Worm (Caenorhabditis elegans): ENCODE results near the gene F09C12.8.
A peak's percentile ranks its signal among the peaks of the same experiment; 100 is the strongest.
"Not testable (repeated sequence)": the region's sequence is repeated elsewhere in the genome, so short reads cannot be mapped to it uniquely, and the experiment has no call there.

The F09C12.8 gene

ce11 chrII:5099034-5099433 lies 13.1 kb upstream of the F09C12.8 start:
- TF ChIP-seq dao-5 (tag; optimal IDR thresholded peaks at IDR 0.05) (no peak), him-1 (tag; optimal IDR thresholded peaks at IDR 0.05) (no peak), W03F9.2 (tag; optimal IDR thresholded peaks at IDR 0.05) (no peak)

DNA sequence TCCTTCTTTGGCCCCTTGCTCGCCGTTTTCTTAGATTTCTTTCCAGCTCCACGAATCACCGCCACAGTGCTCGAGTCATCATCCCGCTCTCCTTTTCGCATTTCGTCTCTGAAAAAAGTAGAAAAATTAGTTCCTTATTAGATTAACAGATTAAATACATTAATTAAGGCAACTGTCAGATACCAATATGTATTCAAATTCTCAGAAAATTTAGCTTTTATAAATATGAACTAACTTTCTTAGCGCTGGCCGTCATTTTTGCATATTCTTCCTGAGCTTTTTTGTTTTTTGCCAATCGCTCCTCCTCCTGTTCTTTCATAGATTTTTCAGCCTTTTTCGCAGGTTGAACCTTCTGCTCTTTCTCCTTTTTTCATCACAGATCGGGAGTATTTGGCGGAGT lies 12.5 kb upstream of the F09C12.8 start, which contains the start of gene C04G6.6:
TSS of gene C04G6.6 (minus strand) at position 101 of the 400 bp plus-strand sequence.
- TF ChIP-seq him-1 (tag; optimal IDR thresholded peaks at IDR 0.05) (no peak), W03F9.2 (tag; optimal IDR thresholded peaks at IDR 0.05) (no peak), dao-5 (tag; optimal IDR thresholded peaks at IDR 0.05) (no peak)

DNA sequence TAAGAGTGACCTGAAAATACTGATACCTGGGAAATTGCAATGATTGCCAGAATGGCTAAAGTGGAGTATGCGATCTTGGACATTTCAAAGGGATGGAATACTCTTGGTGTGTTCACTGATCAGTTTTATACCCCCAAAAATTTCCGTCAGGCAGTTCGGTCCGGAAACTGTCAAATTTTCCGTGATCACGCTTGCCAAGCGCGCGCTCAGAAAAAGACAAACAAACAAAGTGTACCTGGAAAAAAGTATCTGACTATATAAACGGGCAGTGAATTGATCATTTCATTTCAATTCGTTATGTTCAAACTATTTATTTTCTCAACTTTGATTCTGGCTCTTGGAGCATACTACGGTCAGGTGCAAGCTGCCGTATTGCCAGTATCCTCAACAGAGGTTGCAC lies 10.5 kb upstream of the F09C12.8 start, which contains the start of the genes idpb-3 and idpb-1:
TSS of gene idpb-3 (minus strand) at position 101 of the 400 bp plus-strand sequence.
TSS of gene idpb-1 (plus strand) at position 284 of the 400 bp plus-strand sequence.
- TF ChIP-seq him-1 (tag; optimal IDR thresholded peaks at IDR 0.05): no peak
- TF ChIP-seq W03F9.2 (tag; optimal IDR thresholded peaks at IDR 0.05): no peak

DNA sequence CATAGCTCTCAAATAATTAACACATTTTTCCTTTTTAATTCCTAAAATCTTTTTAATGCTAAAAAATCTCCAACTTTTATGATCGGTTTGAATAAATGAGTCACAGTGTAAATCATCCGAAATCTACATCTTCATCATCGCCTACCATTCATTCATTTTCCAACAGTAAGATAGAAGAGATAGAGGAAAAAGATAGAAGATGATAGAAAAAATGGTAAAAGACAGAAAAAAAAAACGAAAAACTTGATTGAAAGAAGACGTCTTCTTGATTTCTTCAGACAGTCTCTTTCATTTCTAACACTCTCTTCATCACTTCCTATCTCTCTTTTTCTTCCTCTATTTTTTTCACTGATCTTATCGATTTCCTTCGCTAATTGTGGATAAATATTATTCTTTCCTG lies 9.0 kb upstream of the F09C12.8 start:
- TF ChIP-seq dao-5 (tag; optimal IDR thresholded peaks at IDR 0.05) (no peak), him-1 (tag; optimal IDR thresholded peaks at IDR 0.05) (no peak), W03F9.2 (tag; optimal IDR thresholded peaks at IDR 0.05) (no peak)

ce11 chrII:5103784-5104457 lies 8.3 kb upstream of the F09C12.8 start, which contains the start of the genes C04G6.11 and mpk-2:
C04G6.11 (minus strand) TSS chrII:5103834.
mpk-2 (plus strand) TSS chrII:5104118.
- TF ChIP-seq him-1 (tag; optimal IDR thresholded peaks at IDR 0.05) (no peak), W03F9.2 (tag; optimal IDR thresholded peaks at IDR 0.05) (no peak), dao-5 (tag; optimal IDR thresholded peaks at IDR 0.05) (no peak)

ce11 chrII:5105020-5105419 lies 7.2 kb upstream of the F09C12.8 start:
- TF ChIP-seq him-1 (tag; optimal IDR thresholded peaks at IDR 0.05): peak; percentile 86
- peak; percentile 32 for TF ChIP-seq W03F9.2 (tag; optimal IDR thresholded peaks at IDR 0.05)
- peak; percentile 76 for TF ChIP-seq dao-5 (tag; optimal IDR thresholded peaks at IDR 0.05)

ce11 chrII:5109693-5110092 lies 2.5 kb upstream of the F09C12.8 start, which contains the start of gene F09C12.2:
F09C12.2 (plus strand) TSS chrII:5110012.
- no peak for TF ChIP-seq W03F9.2 (tag; optimal IDR thresholded peaks at IDR 0.05)
- TF ChIP-seq him-1 (tag; optimal IDR thresholded peaks at IDR 0.05): no peak
- no peak for TF ChIP-seq dao-5 (tag; optimal IDR thresholded peaks at IDR 0.05)

- TF ChIP-seq W03F9.2, him-1, dao-5 (tag; optimal IDR thresholded peaks at IDR 0.05): not testable (repeated sequence)
Observed at ce11 chrII:5115235-5115634, 3.1 kb downstream of the F09C12.8 start, which contains the start of gene msp-74. msp-74 (minus strand) TSS chrII:5115335.

- no peak for TF ChIP-seq W03F9.2 (tag; optimal IDR thresholded peaks at IDR 0.05)
- no peak for TF ChIP-seq dao-5 (tag; optimal IDR thresholded peaks at IDR 0.05)
- no peak for TF ChIP-seq him-1 (tag; optimal IDR thresholded peaks at IDR 0.05)
Observed at ce11 chrII:5115733-5116132, 3.6 kb downstream of the F09C12.8 start, which contains the start of gene srsy-1. srsy-1 (plus strand) TSS chrII:5116033.

- TF ChIP-seq dao-5 (tag; optimal IDR thresholded peaks at IDR 0.05) (no peak), W03F9.2 (tag; optimal IDR thresholded peaks at IDR 0.05) (no peak), him-1 (tag; optimal IDR thresholded peaks at IDR 0.05) (no peak)
Observed at ce11 chrII:5120612-5121011, 8.4 kb downstream of the F09C12.8 start.

- no peak for TF ChIP-seq dao-5 (tag; optimal IDR thresholded peaks at IDR 0.05)
- TF ChIP-seq W03F9.2 (tag; optimal IDR thresholded peaks at IDR 0.05): no peak
- no peak for TF ChIP-seq him-1 (tag; optimal IDR thresholded peaks at IDR 0.05)
Observed at ce11 chrII:5130081-5130480, 17.9 kb downstream of the F09C12.8 start, which contains the start of gene lgc-56. lgc-56 (plus strand) TSS chrII:5130381.

- no peak for TF ChIP-seq W03F9.2 (tag; optimal IDR thresholded peaks at IDR 0.05)
- no peak for TF ChIP-seq him-1 (tag; optimal IDR thresholded peaks at IDR 0.05)
- TF ChIP-seq dao-5 (tag; optimal IDR thresholded peaks at IDR 0.05): no peak
Observed at ce11 chrII:5131800-5132199, 19.6 kb downstream of the F09C12.8 start.

- TF ChIP-seq him-1 (tag; optimal IDR thresholded peaks at IDR 0.05): no peak
Observed at ce11 chrII:5136296-5136767, 24.1 kb downstream of the F09C12.8 start, which contains the start of gene F58A6.2. F58A6.2 (plus strand) TSS chrII:5136717.

DNA sequence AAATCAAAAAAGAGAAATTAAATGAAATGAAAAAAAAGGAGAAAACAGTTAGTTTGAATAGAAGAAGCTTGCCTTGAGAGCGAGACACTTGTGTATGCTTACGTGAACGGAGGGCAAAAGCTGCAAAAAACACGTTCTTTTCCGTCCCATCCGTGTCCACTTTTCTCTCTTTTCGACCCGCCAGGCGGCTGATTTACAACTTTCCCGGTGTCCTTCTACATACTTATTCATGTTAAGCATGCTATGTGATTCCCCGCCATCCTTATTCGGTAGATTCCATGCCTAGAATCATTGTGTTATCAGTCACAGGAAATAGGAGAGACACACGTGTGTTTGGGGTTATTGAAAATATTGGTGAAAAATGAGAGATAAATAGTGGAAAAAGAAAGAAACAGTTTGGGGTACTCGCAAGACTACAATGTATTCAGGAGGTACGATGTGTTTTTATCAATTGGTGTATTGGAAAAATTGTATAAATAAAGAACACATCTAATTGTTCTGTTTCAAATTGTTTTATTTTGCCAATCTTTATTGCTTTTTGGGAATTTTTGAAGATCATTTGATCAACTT lies 29.8 kb downstream of the F09C12.8 start, which contains the start of gene nas-29:
TSS of gene nas-29 (minus strand) at position 92 of the 570 bp plus-strand sequence.
- peak; percentile 9 for TF ChIP-seq W03F9.2 (tag; optimal IDR thresholded peaks at IDR 0.05)
- TF ChIP-seq dao-5 (tag; optimal IDR thresholded peaks at IDR 0.05): no peak

Data from whole organism, L4/young adult.